Fruit fly (Drosophila melanogaster): ENCODE measurements around the gene dsx-c73A.

Gene dsx-c73A

dm6 chr3L:16390793-16391192 lies 61.0 kb downstream of the dsx-c73A start:
- TF ChIP-seq Snoo (tag; optimal IDR thresholded peaks at IDR 0.05) = no peak
- TF ChIP-seq Pif1B (GFP tag; optimal IDR thresholded peaks at IDR 0.05) = no peak
- TF ChIP-seq CG17806 (tag; optimal IDR thresholded peaks at IDR 0.05) = no peak
- no peak for TF ChIP-seq EcR (GFP tag; optimal IDR thresholded peaks at IDR 0.05)
- no peak for TF ChIP-seq D1 (tag; optimal IDR thresholded peaks at IDR 0.05)
- TF ChIP-seq CG8159 (tag; optimal IDR thresholded peaks at IDR 0.05) = no peak
- TF ChIP-seq CG15710 (tag; optimal IDR thresholded peaks at IDR 0.05) = no peak
- no peak for TF ChIP-seq gl (tag; optimal IDR thresholded peaks at IDR 0.05)
- TF ChIP-seq CG9948 (tag; optimal IDR thresholded peaks at IDR 0.05) = no peak
- TF ChIP-seq CG32121 (GFP tag; IDR thresholded peaks at IDR 0.05) = no peak
- no peak for TF ChIP-seq CG14655 (GFP tag; optimal IDR thresholded peaks at IDR 0.05)
- TF ChIP-seq CG8301 (tag; optimal IDR thresholded peaks at IDR 0.05) = no peak
- no peak for TF ChIP-seq CG4496 (GFP tag; IDR thresholded peaks at IDR 0.05)
- TF ChIP-seq CG13204 (GFP tag; optimal IDR thresholded peaks at IDR 0.05) = no peak
- TF ChIP-seq Pif1A (GFP tag; optimal IDR thresholded peaks at IDR 0.05) = no peak
- no peak for TF ChIP-seq Ets98B (GFP tag; IDR thresholded peaks at IDR 0.05)

dm6 chr3L:16385880-16386584 lies 65.7 kb downstream of the dsx-c73A start, which contains the start of the genes Agpat3 and RAF2:
Gene Agpat3 (minus strand): TSS chr3L:16385957.
Gene RAF2 (plus strand): TSS chr3L:16386327.
- TF ChIP-seq CG15710 (tag; optimal IDR thresholded peaks at IDR 0.05) (peak; percentile 55), CG10348 (GFP tag; IDR thresholded peaks at IDR 0.05) (no peak), CG34367 (tag; optimal IDR thresholded peaks at IDR 0.05) (no peak), EcR (GFP tag; optimal IDR thresholded peaks at IDR 0.05) (no peak), CG9948 (tag; optimal IDR thresholded peaks at IDR 0.05) (peak; percentile 35), CG13204 (GFP tag; optimal IDR thresholded peaks at IDR 0.05) (no peak), Pif1A (GFP tag; optimal IDR thresholded peaks at IDR 0.05) (no peak), CG4496 (GFP tag; IDR thresholded peaks at IDR 0.05) (no peak; the same call in 2 of the 3 replicates), fd96Ca (GFP tag; IDR thresholded peaks at IDR 0.05) (no peak), gl (tag; optimal IDR thresholded peaks at IDR 0.05) (no peak), CG14655 (GFP tag; optimal IDR thresholded peaks at IDR 0.05) (no peak), CG32121 (GFP tag; IDR thresholded peaks at IDR 0.05) (no peak), Pif1B (GFP tag; optimal IDR thresholded peaks at IDR 0.05) (no peak), D1 (tag; optimal IDR thresholded peaks at IDR 0.05) (no peak), CG8159 (tag; optimal IDR thresholded peaks at IDR 0.05) (peak; percentile 48), CG8301 (tag; optimal IDR thresholded peaks at IDR 0.05) (no peak), Snoo (tag; optimal IDR thresholded peaks at IDR 0.05) (no peak), CG12605 (GFP tag; IDR thresholded peaks at IDR 0.05) (0 out of 2 replicates have a peak, but pooled peaks have one; percentile 5), Ets98B (GFP tag; IDR thresholded peaks at IDR 0.05) (no peak), rn (GFP tag; IDR thresholded peaks at IDR 0.05) (0 out of 2 replicates have a peak, but pooled peaks have one; percentile 13), CG17806 (tag; optimal IDR thresholded peaks at IDR 0.05) (peak; percentile 34)

dm6 chr3L:16385252-16385879 lies 66.4 kb downstream of the dsx-c73A start:
- TF ChIP-seq CG17806 (tag; optimal IDR thresholded peaks at IDR 0.05) (no peak), CG4496 (GFP tag; IDR thresholded peaks at IDR 0.05) (0 out of 3 replicates have a peak, but pooled peaks have one; percentile 52), CG32121 (GFP tag; IDR thresholded peaks at IDR 0.05) (no peak), CG8159 (tag; optimal IDR thresholded peaks at IDR 0.05) (no peak), rn (GFP tag; IDR thresholded peaks at IDR 0.05) (no peak), fd96Ca (GFP tag; IDR thresholded peaks at IDR 0.05) (no peak; the same call in 2 of the 3 replicates), CG13204 (GFP tag; optimal IDR thresholded peaks at IDR 0.05) (no peak), CG10348 (GFP tag; IDR thresholded peaks at IDR 0.05) (no peak), gl (tag; optimal IDR thresholded peaks at IDR 0.05) (no peak), D1 (tag; optimal IDR thresholded peaks at IDR 0.05) (no peak), EcR (GFP tag; optimal IDR thresholded peaks at IDR 0.05) (peak; percentile 93), Ets98B (GFP tag; IDR thresholded peaks at IDR 0.05) (no peak), CG14655 (GFP tag; optimal IDR thresholded peaks at IDR 0.05) (no peak), CG12605 (GFP tag; IDR thresholded peaks at IDR 0.05) (0 out of 2 replicates have a peak, but pooled peaks have one; percentile 14), CG15710 (tag; optimal IDR thresholded peaks at IDR 0.05) (no peak), Pif1B (GFP tag; optimal IDR thresholded peaks at IDR 0.05) (no peak), CG34367 (tag; optimal IDR thresholded peaks at IDR 0.05) (no peak), CG9948 (tag; optimal IDR thresholded peaks at IDR 0.05) (no peak), Snoo (tag; optimal IDR thresholded peaks at IDR 0.05) (no peak), CG8301 (tag; optimal IDR thresholded peaks at IDR 0.05) (no peak), Pif1A (GFP tag; optimal IDR thresholded peaks at IDR 0.05) (peak; percentile 43)

- TF ChIP-seq CG8301 (tag; optimal IDR thresholded peaks at IDR 0.05) (peak; percentile 12), fd96Ca (GFP tag; IDR thresholded peaks at IDR 0.05) (peak; percentile 40; the same call in 1 of the 3 replicates), CG4496 (GFP tag; IDR thresholded peaks at IDR 0.05) (peak; percentile 41; the same call in 1 of the 3 replicates), Pif1B (GFP tag; optimal IDR thresholded peaks at IDR 0.05) (no peak), CG15710 (tag; optimal IDR thresholded peaks at IDR 0.05) (no peak), gl (tag; optimal IDR thresholded peaks at IDR 0.05) (peak; percentile 18), CG12605 (GFP tag; IDR thresholded peaks at IDR 0.05) (peak; percentile 37; the same call in 1 of the 2 replicates), Ets98B (GFP tag; IDR thresholded peaks at IDR 0.05) (0 out of 2 replicates have a peak, but pooled peaks have one; percentile 32), CG10348 (GFP tag; IDR thresholded peaks at IDR 0.05) (no peak)
Observed at dm6 chr3L:16384145-16384705, 67.5 kb downstream of the dsx-c73A start.

dm6 chr3L:16383056-16383455 lies 68.7 kb downstream of the dsx-c73A start:
- TF ChIP-seq fd96Ca (GFP tag; IDR thresholded peaks at IDR 0.05) = no peak
- no peak for TF ChIP-seq Pif1A (GFP tag; optimal IDR thresholded peaks at IDR 0.05)
- no peak for TF ChIP-seq CG8301 (tag; optimal IDR thresholded peaks at IDR 0.05)
- TF ChIP-seq CG12605 (GFP tag; IDR thresholded peaks at IDR 0.05) = no peak
- TF ChIP-seq D1 (tag; optimal IDR thresholded peaks at IDR 0.05) = no peak
- no peak for TF ChIP-seq EcR (GFP tag; optimal IDR thresholded peaks at IDR 0.05)
- TF ChIP-seq CG9948 (tag; optimal IDR thresholded peaks at IDR 0.05) = no peak
